Fruit fly (Drosophila melanogaster) whole organism, pupa: Measurements from ENCODE around the gene CG17378.

Experiments
- CG32121 ChIP-seq: fragments of 200-800 bp; sonication (Bioruptor generic); IDR thresholded peaks from 2 replicates; pipeline ENCODE4 v1.3.6; 2022; ENCODE audit warnings: missing biosample characterization, missing genetic modification characterization
- CG8159 ChIP-seq: fragments of 200-800 bp; sonication (Bioruptor generic); optimal IDR thresholded peaks from 3 replicates; lab custom pipeline; 2018; ENCODE audit warnings: missing biosample characterization, mild to moderate bottlenecking, missing genetic modification characterization, moderate library complexity
- CG9948 ChIP-seq: fragments of 200-800 bp; sonication (Bioruptor generic); optimal IDR thresholded peaks from 2 replicates; lab custom pipeline; 2018; ENCODE audit warnings: missing biosample characterization, mild to moderate bottlenecking, missing genetic modification characterization, moderate library complexity
- D1 ChIP-seq: fragments of 200-800 bp; sonication (Bioruptor generic); optimal IDR thresholded peaks from 2 replicates; lab custom pipeline; 2018; ENCODE audit warnings: missing biosample characterization, mild to moderate bottlenecking, missing genetic modification characterization, moderate library complexity
- Pif1A ChIP-seq: fragments of 200-800 bp; sonication (Bioruptor generic); optimal IDR thresholded peaks from 3 replicates; lab custom pipeline; 2016; ENCODE audit warnings: missing biosample characterization, missing genetic modification characterization
- Snoo ChIP-seq: fragments of 200-800 bp; sonication (Bioruptor generic); optimal IDR thresholded peaks from 3 replicates; lab custom pipeline; 2017; ENCODE audit warnings: missing biosample characterization, mild to moderate bottlenecking, missing genetic modification characterization, inconsistent platforms
- fd96Ca ChIP-seq: fragments of 200-800 bp; sonication (Bioruptor generic); IDR thresholded peaks from 3 replicates; pipeline ENCODE4 v1.3.6; 2022; ENCODE audit warnings: missing biosample characterization, missing genetic modification characterization

dm6 chr2L:6745522-6745921 is 28.3 kb upstream of the CG17378 start, which contains the start of gene CG31910:
- TF ChIP-seq Pif1A (GFP tag; lab: Kevin White, UChicago) (no peak), CG8159 (tag; lab: Kevin White, UChicago) (no peak), fd96Ca (GFP tag; lab: Robert Waterston, UW) (no peak), CG9948 (tag; lab: Kevin White, UChicago) (no peak), D1 (tag; lab: Kevin White, UChicago) (no peak), CG32121 (no peak), Snoo (tag; lab: Kevin White, UChicago) (no peak)
